Worm (Caenorhabditis elegans): ENCODE data around the gene Y43E12A.3.

Gene Y43E12A.3

DNA sequence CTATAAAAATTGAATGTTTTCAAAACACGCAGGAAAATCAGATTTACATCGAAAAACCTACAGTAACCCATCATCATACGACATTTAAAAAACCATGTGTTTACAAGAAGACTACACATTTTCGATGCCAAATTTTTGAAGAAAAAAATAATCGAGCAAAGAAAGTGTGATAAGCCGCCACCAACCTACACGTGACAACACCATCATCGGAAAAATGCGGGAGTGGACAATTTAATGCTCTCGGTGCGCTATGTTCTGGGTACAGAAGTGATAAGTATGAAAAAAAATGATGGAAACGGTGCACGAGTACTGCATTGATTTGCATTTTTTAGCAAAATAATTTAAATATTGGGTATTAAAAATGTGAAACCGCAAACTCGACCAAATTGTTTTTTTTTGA lies 23.0 kb upstream of the Y43E12A.3 start (continued):
- TF ChIP-seq lin-15B (tag; optimal IDR thresholded peaks at IDR 0.05) = no peak
- TF ChIP-seq Y116A8C.19 (tag; optimal IDR thresholded peaks at IDR 0.05; ENCODE audit: borderline replicate concordance) = no peak
- no peak for TF ChIP-seq egl-13 (tag; optimal IDR thresholded peaks at IDR 0.05)
- peak in 1 of 2 experiments; percentile 9 for TF ChIP-seq mdl-1 (tag; optimal IDR thresholded peaks at IDR 0.05)
- TF ChIP-seq unc-130 (tag; optimal IDR thresholded peaks at IDR 0.05) = no peak
- TF ChIP-seq snu-23 (GFP tag; optimal IDR thresholded peaks at IDR 0.05) = no peak
- no peak for TF ChIP-seq nhr-28 (tag; optimal IDR thresholded peaks at IDR 0.05)
- TF ChIP-seq alr-1 (tag; optimal IDR thresholded peaks at IDR 0.05; ENCODE audit: borderline replicate concordance) = no peak
- no peak for TF ChIP-seq nhr-71 (tag; optimal IDR thresholded peaks at IDR 0.05)
- TF ChIP-seq lsy-2 (tag; optimal IDR thresholded peaks at IDR 0.05) = no peak
- no peak for TF ChIP-seq grh-1 (GFP tag; IDR thresholded peaks at IDR 0.05)
- no peak for TF ChIP-seq nhr-47 (tag; optimal IDR thresholded peaks at IDR 0.05)
- TF ChIP-seq dpl-1 (GFP tag; optimal IDR thresholded peaks at IDR 0.05) = no peak
- TF ChIP-seq nhr-77 (tag; optimal IDR thresholded peaks at IDR 0.05) = no peak

DNA sequence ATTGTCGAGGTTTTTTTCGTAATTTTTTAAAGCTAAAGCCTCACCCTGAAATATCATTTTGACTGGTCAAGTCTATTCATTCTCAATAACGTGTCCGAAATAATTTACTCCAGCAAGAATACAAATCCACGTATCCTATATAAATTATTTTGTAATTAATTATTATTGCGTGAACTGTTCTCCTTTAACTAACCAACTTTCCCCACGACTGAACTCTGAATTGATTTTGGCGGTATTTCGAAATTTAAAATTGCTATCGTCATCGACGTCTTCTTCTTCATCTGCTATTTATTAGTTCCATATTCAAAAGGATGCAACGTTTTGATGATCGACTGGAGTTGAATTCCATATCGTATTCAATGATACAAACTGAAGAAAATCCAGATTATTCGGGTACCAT lies 21.3 kb upstream of the Y43E12A.3 start, which contains the start of the genes aqp-3 and Y69E1A.8:
aqp-3 (minus strand) TSS at position 101 of the 400 bp plus-strand sequence.
Y69E1A.8 (plus strand) TSS at position 246 of the 400 bp plus-strand sequence.
- no peak for TF ChIP-seq rnt-1 (tag; optimal IDR thresholded peaks at IDR 0.05)
- no peak for TF ChIP-seq nhr-20 (tag; optimal IDR thresholded peaks at IDR 0.05)
- no peak for TF ChIP-seq lin-15B (tag; optimal IDR thresholded peaks at IDR 0.05)
- TF ChIP-seq nhr-85 (tag) = no peak
- no peak for TF ChIP-seq unc-130 (tag; optimal IDR thresholded peaks at IDR 0.05)
- no peak for TF ChIP-seq lin-35 (GFP tag; optimal IDR thresholded peaks at IDR 0.05)
- TF ChIP-seq C34B4.2 (tag; optimal IDR thresholded peaks at IDR 0.05) = no peak
- TF ChIP-seq mep-1 (tag; optimal IDR thresholded peaks at IDR 0.05) = no peak
- TF ChIP-seq jun-1 (tag; optimal IDR thresholded peaks at IDR 0.05) = no peak
- TF ChIP-seq lin-39 (tag; optimal IDR thresholded peaks at IDR 0.05) = no peak

DNA sequence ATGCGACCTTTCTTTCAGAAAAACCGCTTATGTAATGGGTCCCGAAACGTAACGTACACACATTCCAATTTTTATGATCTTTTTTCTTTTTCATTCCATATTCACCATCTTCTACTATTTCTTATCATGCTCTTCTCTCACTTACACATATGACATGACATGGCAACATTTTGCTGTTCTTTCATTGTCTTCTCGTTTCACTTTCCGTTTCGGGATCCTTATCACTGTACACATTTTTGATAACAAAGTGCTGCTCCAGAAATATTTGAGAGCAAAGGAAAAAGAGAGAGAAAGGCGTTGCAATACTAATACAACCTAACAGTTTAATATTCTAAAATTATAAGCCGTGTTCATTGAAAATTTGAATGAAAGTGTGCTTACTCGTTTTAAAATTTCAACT lies 17.4 kb upstream of the Y43E12A.3 start:
- TF ChIP-seq nhr-20 (tag; optimal IDR thresholded peaks at IDR 0.05) (peak; percentile 5), hlh-17 (GFP tag; optimal IDR thresholded peaks at IDR 0.05; ENCODE audit: borderline replicate concordance) (no peak), nhr-71 (tag; optimal IDR thresholded peaks at IDR 0.05) (peak; percentile 0), C34B4.2 (tag; optimal IDR thresholded peaks at IDR 0.05) (no peak), nhr-77 (tag; optimal IDR thresholded peaks at IDR 0.05) (no peak), unc-62 (GFP tag; optimal IDR thresholded peaks at IDR 0.05) (no peak), blmp-1 (tag; optimal IDR thresholded peaks at IDR 0.05) (peak; percentile 8), elt-2 (tag; optimal IDR thresholded peaks at IDR 0.05) (peak; percentile 85), lin-35 (GFP tag; optimal IDR thresholded peaks at IDR 0.05) (peak in 1 of 2 experiments; percentile 45), lsy-2 (tag; optimal IDR thresholded peaks at IDR 0.05) (no peak), ets-5 (GFP tag; IDR thresholded peaks at IDR 0.05) (no peak), unc-98 (GFP tag; IDR thresholded peaks at IDR 0.05) (no peak), pag-3 (tag; optimal IDR thresholded peaks at IDR 0.05; ENCODE audit: borderline replicate concordance, insufficient read depth) (no peak), egl-13 (tag; optimal IDR thresholded peaks at IDR 0.05) (no peak), ztf-11 (tag; optimal IDR thresholded peaks at IDR 0.05) (no peak), aha-1 (tag; optimal IDR thresholded peaks at IDR 0.05) (no peak), grh-1 (GFP tag; IDR thresholded peaks at IDR 0.05) (no peak), tlp-1 (tag; optimal IDR thresholded peaks at IDR 0.05) (no peak), dpl-1 (GFP tag; optimal IDR thresholded peaks at IDR 0.05) (no peak), efl-3 (GFP tag; optimal IDR thresholded peaks at IDR 0.05) (no peak), efl-1 (optimal IDR thresholded peaks at IDR 0.05) (no peak), efl-1 (GFP tag; optimal IDR thresholded peaks at IDR 0.05 in 1 of 2) (peak in 1 of 2 experiments; percentile 83), lin-14 (GFP tag; optimal IDR thresholded peaks at IDR 0.05) (no peak)

DNA sequence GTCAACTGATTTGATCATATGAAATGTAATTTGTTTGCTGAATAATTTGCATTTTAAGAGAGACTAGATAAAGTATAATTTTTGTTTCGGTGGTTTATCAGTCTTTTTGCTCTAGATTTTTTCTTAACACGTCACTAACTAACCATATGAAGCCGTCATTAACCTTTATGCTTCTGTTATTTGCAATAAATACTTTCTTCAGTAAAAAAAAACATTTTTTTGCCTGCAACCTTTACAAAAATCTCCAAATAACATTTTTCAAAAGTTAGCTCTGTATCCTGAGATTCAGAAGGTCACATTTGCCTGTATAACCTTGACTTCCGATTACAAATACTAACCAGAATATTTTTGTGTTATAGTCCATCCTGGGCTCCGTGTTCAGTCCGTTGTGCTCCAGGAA lies 16.9 kb upstream of the Y43E12A.3 start:
- TF ChIP-seq aha-1 (tag; optimal IDR thresholded peaks at IDR 0.05) (no peak), nhr-77 (tag; optimal IDR thresholded peaks at IDR 0.05) (no peak), nhr-12 (tag; optimal IDR thresholded peaks at IDR 0.05) (no peak), ztf-4 (tag; optimal IDR thresholded peaks at IDR 0.05) (no peak), skn-1 (tag; optimal IDR thresholded peaks at IDR 0.05) (no peak), fkh-4 (tag; optimal IDR thresholded peaks at IDR 0.05; ENCODE audit: borderline replicate concordance) (no peak), ceh-82 (tag; optimal IDR thresholded peaks at IDR 0.05) (no peak), nhr-11 (tag; optimal IDR thresholded peaks at IDR 0.05) (no peak)

Data from whole organism, L1 larva.